Fruit fly (Drosophila melanogaster): ENCODE data around the gene Tsp39D.

- no peak for TF ChIP-seq CG8478 (optimal IDR thresholded peaks at IDR 0.05)
- no peak for TF ChIP-seq Dll (optimal IDR thresholded peaks at IDR 0.05)
Observed at dm6 chr2L:21309754-21310426, 34.5 kb upstream of the Tsp39D start, which contains the start of gene Mondo.

Measured in whole organism.